Worm (Caenorhabditis elegans) whole organism, L4 larva: Measurements from ENCODE around the gene pro-1.

Experiments used
- F26F4.8 ChIP-seq: fragments of 200-800 bp; sonication (Bioruptor generic); conservative IDR thresholded peaks from 2 replicates; pipeline ENCODE4 v1.3.6; 2022; ENCODE audit warnings: missing genetic modification characterization, missing compliant biosample characterization
- R02D3.7 ChIP-seq: fragments of 150-350 bp; sonication (generic microtip); optimal IDR thresholded peaks from 3 replicates; lab custom pipeline; 2014; ENCODE audit warnings: missing biosample characterization, missing genetic modification characterization
- ZK337.2 ChIP-seq: fragments of 200-800 bp; sonication (Bioruptor generic); IDR thresholded peaks from 2 replicates; pipeline ENCODE4 v1.3.6; 2022; ENCODE audit warnings: missing genetic modification reagents, missing genetic modification characterization, missing compliant biosample characterization
- aha-1 ChIP-seq: fragments of 150-350 bp; peaks from one replicate; lab custom pipeline; 2014; ENCODE audit warnings: missing biosample characterization, missing genetic modification characterization
- ama-1 ChIP-seq: fragments of 150-350 bp; optimal IDR thresholded peaks from 2 replicates; lab custom pipeline; 2014; ENCODE audit warnings: inconsistent platforms, mixed read lengths
- ceh-44 ChIP-seq: fragments of 200-800 bp; sonication (Bioruptor generic); IDR thresholded peaks from 2 replicates; pipeline ENCODE4 v1.3.6; 2022; ENCODE audit warnings: missing genetic modification reagents, missing genetic modification characterization, missing compliant biosample characterization
- daf-16 ChIP-seq, 3 experiments: sonication (generic microtip); optimal IDR thresholded peaks; 2 replicates each; lab custom pipeline; 2016 to 2017; ENCODE audit warnings: missing genetic modification characterization in 3 of 3, missing genetic modification reagents in 3 of 3, mild to moderate bottlenecking in 2 of 3, missing compliant biosample characterization in 2 of 3, missing biosample characterization in 1 of 3, moderate library complexity in 1 of 3
- dmd-6 ChIP-seq: fragments of 200-800 bp; sonication (Bioruptor generic); IDR thresholded peaks from 2 replicates; pipeline ENCODE4 v1.3.6; 2022; ENCODE audit warnings: missing genetic modification reagents, missing genetic modification characterization, missing compliant biosample characterization
- duxl-1 ChIP-seq: sonication (generic microtip); optimal IDR thresholded peaks from 2 replicates; lab custom pipeline; 2016; ENCODE audit warnings: mild to moderate bottlenecking, missing genetic modification characterization, moderate library complexity, missing compliant biosample characterization; ENCODE audit not compliant: poor library complexity
- dve-1 ChIP-seq: sonication (generic microtip); optimal IDR thresholded peaks from 2 replicates; lab custom pipeline; 2017; ENCODE audit warnings: antibody characterized with exemption, mild to moderate bottlenecking, missing genetic modification characterization, missing compliant biosample characterization; ENCODE audit not compliant: insufficient read depth
- egl-43 ChIP-seq: fragments of 200-800 bp; sonication (Bioruptor generic); IDR thresholded peaks from 2 replicates; pipeline ENCODE4 v1.3.6; 2022; ENCODE audit warnings: missing genetic modification reagents, missing genetic modification characterization, missing compliant biosample characterization
- fkh-10 ChIP-seq: fragments of 150-350 bp; optimal IDR thresholded peaks from 2 replicates; lab custom pipeline; 2014; ENCODE audit warnings: missing biosample characterization, missing genetic modification reagents, missing genetic modification characterization
- hlh-11 ChIP-seq: fragments of 200-800 bp; sonication (Bioruptor generic); optimal IDR thresholded peaks from 2 replicates; lab custom pipeline; 2018; ENCODE audit warnings: mild to moderate bottlenecking, missing genetic modification characterization, missing compliant biosample characterization
- hlh-30 ChIP-seq: sonication (generic microtip); optimal IDR thresholded peaks from 2 replicates; lab custom pipeline; 2017; ENCODE audit warnings: antibody characterized with exemption, mild to moderate bottlenecking, missing genetic modification characterization, missing compliant biosample characterization; ENCODE audit not compliant: insufficient read depth
- lim-7 ChIP-seq: fragments of 200-800 bp; sonication (Bioruptor generic); IDR thresholded peaks from 2 replicates; pipeline ENCODE4 v1.3.6; 2022; ENCODE audit warnings: missing genetic modification characterization, missing compliant biosample characterization
- lin-29 ChIP-seq: fragments of 200-800 bp; sonication (Bioruptor generic); IDR thresholded peaks from 2 replicates; pipeline ENCODE4 v1.3.6; 2022; ENCODE audit warnings: missing genetic modification reagents, missing genetic modification characterization, missing compliant biosample characterization
- lir-3 ChIP-seq: sonication (generic microtip); optimal IDR thresholded peaks from 2 replicates; lab custom pipeline; 2016; ENCODE audit warnings: mild to moderate bottlenecking, missing genetic modification characterization, missing compliant biosample characterization
- lsy-2 ChIP-seq, 2 experiments: fragments of 150-350 bp in 1 of 2; sonication (generic microtip) in 1 of 2; optimal IDR thresholded peaks; 2 replicates each; lab custom pipeline; 2014 to 2017; ENCODE audit warnings: missing biosample characterization in 2 of 2, missing genetic modification characterization in 2 of 2
- madf-5 ChIP-seq, 2 experiments: fragments of 200-800 bp; sonication (Bioruptor generic); IDR thresholded peaks; 2 replicates each; pipeline ENCODE4 v1.3.6; 2022; ENCODE audit warnings: missing compliant biosample characterization in 2 of 2, missing genetic modification characterization in 2 of 2
- madf-9 ChIP-seq: fragments of 200-800 bp; sonication (Bioruptor generic); conservative IDR thresholded peaks from 2 replicates; pipeline ENCODE4 v1.3.6; 2022; ENCODE audit warnings: missing genetic modification reagents, missing genetic modification characterization, missing compliant biosample characterization
- mep-1 ChIP-seq: fragments of 150-350 bp; sonication (generic microtip); optimal IDR thresholded peaks from 3 replicates; lab custom pipeline; 2014; ENCODE audit warnings: missing biosample characterization, missing genetic modification characterization
- nhr-11 ChIP-seq: fragments of 150-350 bp; optimal IDR thresholded peaks from 2 replicates; lab custom pipeline; 2014; ENCODE audit warnings: missing biosample characterization, missing genetic modification characterization
- nhr-111 ChIP-seq: fragments of 200-800 bp; sonication (Bioruptor generic); optimal IDR thresholded peaks from 2 replicates; lab custom pipeline; 2018; ENCODE audit warnings: mild to moderate bottlenecking, missing genetic modification characterization, missing compliant biosample characterization
- nhr-25 ChIP-seq: sonication (generic microtip); optimal IDR thresholded peaks from 2 replicates; lab custom pipeline; 2017; ENCODE audit warnings: missing genetic modification characterization, mild to moderate bottlenecking, missing compliant biosample characterization, antibody characterized with exemption, moderate library complexity, borderline replicate concordance; ENCODE audit not compliant: insufficient read depth
- nhr-28 ChIP-seq: fragments of 150-350 bp; optimal IDR thresholded peaks from 2 replicates; lab custom pipeline; 2014; ENCODE audit warnings: missing biosample characterization, missing genetic modification characterization
- pha-4 ChIP-seq, 2 experiments: fragments of 150-350 bp in 1 of 2; fragments of 200-800 bp in 1 of 2; sonication (Bioruptor generic) in 1 of 2; IDR thresholded peaks in 1 of 2; optimal IDR thresholded peaks in 1 of 2; 2 replicates each; pipeline versions ENCODE4 v1.3.6 to Lab custom; 2014 to 2022; ENCODE audit warnings: missing genetic modification characterization in 2 of 2, missing genetic modification reagents in 2 of 2, missing biosample characterization in 1 of 2, missing compliant biosample characterization in 1 of 2
- set-16 ChIP-seq: fragments of 200-800 bp; sonication (Bioruptor generic); IDR thresholded peaks from 2 replicates; pipeline ENCODE4 v1.3.6; 2022; ENCODE audit warnings: missing genetic modification reagents, missing genetic modification characterization, missing compliant biosample characterization
- tra-1 ChIP-seq: fragments of 200-800 bp; sonication (Bioruptor generic); IDR thresholded peaks from 2 replicates; pipeline ENCODE4 v1.3.6; 2022; ENCODE audit warnings: missing genetic modification reagents, missing genetic modification characterization, missing compliant biosample characterization
- unc-62 ChIP-seq, 3 experiments: fragments of 150-350 bp in 1 of 3; sonication (generic microtip); optimal IDR thresholded peaks in 2 of 3; peaks in 1 of 3; 1 replicate in 1 of 3; 2 replicates in 2 of 3; lab custom pipeline; 2014 to 2017; ENCODE audit warnings: missing biosample characterization in 3 of 3, missing genetic modification characterization in 3 of 3, missing genetic modification reagents in 3 of 3, missing genotype in 1 of 3
- vab-7 ChIP-seq: fragments of 200-800 bp; sonication (Bioruptor generic); IDR thresholded peaks from 2 replicates; pipeline ENCODE4 v1.3.6; 2022; ENCODE audit warnings: missing genetic modification reagents, missing genetic modification characterization, missing compliant biosample characterization
- ztf-7 ChIP-seq: fragments of 150-350 bp; optimal IDR thresholded peaks from 2 replicates; lab custom pipeline; 2014; ENCODE audit warnings: missing biosample characterization, missing genetic modification characterization

The pro-1 gene

DNA sequence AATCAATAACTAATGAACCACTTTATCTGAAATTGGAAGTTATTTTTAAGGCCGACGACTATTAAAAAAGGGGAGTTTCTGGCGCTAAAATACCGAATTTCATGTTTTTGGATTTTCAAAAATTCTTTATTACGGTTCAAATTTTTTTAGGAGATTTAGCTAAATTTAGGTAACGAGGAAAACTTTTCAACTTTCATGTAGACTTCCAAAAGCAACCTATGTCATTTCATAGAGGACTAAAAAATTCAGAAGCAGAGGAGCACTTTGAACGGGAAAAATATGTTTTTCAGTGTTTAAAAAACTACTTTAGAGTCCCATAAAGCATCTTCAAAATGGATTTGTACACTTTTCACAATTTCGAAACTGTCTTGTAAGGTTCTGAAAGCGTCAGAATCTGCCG, 28.4 kb downstream of the pro-1 start:
- no peak for TF ChIP-seq lin-29 (GFP tag; lab: Robert Waterston, UW)
- TF ChIP-seq ama-1: peak; percentile 35
- no peak for TF ChIP-seq tra-1
- no peak for TF ChIP-seq ceh-44 (GFP tag; lab: Robert Waterston, UW)
- no peak for TF ChIP-seq hlh-30 (tag; lab: Kevin White, UChicago)
- TF ChIP-seq unc-62 (GFP tag; optimal IDR thresholded peaks at IDR 0.05 in 1 of 2; lab: Kevin White, UChicago): peak in 1 of 2 experiments; percentile 94
- no peak for TF ChIP-seq unc-62 (tag; optimal IDR thresholded peaks at IDR 0.05; lab: Kevin White, UChicago)
- TF ChIP-seq R02D3.7 (tag; lab: Kevin White, UChicago): no peak
- no peak for TF ChIP-seq lir-3

DNA sequence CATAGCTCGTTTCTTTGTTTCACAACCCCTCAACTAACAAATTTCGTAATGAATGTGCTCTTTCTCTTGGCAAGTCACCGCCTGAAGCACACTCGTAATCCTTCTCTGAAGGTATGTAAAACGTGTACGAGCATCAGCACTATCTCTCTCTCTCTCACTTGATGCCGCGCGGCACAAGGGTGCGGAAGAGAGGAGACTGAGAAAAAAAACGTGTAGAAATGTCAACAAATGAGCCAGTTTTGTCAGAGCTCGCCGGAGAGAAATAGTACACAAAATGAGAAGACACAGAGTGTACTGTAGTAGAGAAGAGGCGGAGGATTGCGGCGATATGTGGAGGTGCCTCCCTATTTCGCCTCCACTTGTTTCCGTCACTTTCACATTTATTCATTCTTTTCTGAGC, 31.6 kb downstream of the pro-1 start, which contains the start of gene F59B10.3:
F59B10.3 (plus strand) TSS at position 301 of the 400 bp plus-strand sequence.
- TF ChIP-seq ZK337.2 (GFP tag; lab: Robert Waterston, UW): no peak
- 0 out of 2 replicates have a peak, but pooled peaks have one; percentile 27 for TF ChIP-seq madf-9 (GFP tag; lab: Robert Waterston, UW)

- no peak for TF ChIP-seq set-16 (GFP tag; lab: Robert Waterston, UW)
- TF ChIP-seq, all 104 proteins: peak for 0
Observed at ce11 chrII:10509746-10510145, 32.0 kb downstream of the pro-1 start, which contains the start of gene F59B10.2. TSS of gene F59B10.2 (minus strand) at chrII:10509846.

DNA sequence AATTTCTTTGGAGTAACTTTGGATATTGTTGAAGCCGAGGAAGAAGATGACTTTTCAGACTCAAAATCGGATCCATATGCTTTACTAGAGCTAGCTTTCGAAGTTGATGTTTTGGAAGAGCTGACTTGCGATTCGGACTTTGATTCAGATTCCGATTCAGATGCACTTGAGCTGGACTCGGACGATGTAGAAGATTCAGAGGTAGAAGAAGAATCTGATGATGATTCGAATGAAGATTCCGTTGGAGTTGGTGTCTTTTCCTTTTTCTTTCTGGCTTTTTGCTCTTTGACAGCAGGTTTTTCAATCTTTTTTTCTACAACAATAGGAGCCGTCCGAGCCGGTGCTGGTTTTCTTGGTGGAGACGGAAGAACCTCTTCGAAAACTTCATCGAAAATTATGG, 33.9 kb downstream of the pro-1 start:
- TF ChIP-seq F26F4.8 (GFP tag; lab: Robert Waterston, UW) (no peak), unc-62 (GFP tag; optimal IDR thresholded peaks at IDR 0.05 in 1 of 2; lab: Kevin White, UChicago) (peak in 1 of 2 experiments; percentile 90), unc-62 (tag; optimal IDR thresholded peaks at IDR 0.05; lab: Kevin White, UChicago) (no peak), aha-1 (peak; percentile 5)

ce11 chrII:10505949-10506348, 35.8 kb downstream of the pro-1 start:
- TF ChIP-seq nhr-25: peak; percentile 71
- TF ChIP-seq ztf-7 (tag; lab: Kevin White, UChicago): no peak
- TF ChIP-seq unc-62 (GFP tag; optimal IDR thresholded peaks at IDR 0.05 in 1 of 2; lab: Kevin White, UChicago): peak in 1 of 2 experiments; percentile 81
- TF ChIP-seq unc-62 (tag; optimal IDR thresholded peaks at IDR 0.05; lab: Kevin White, UChicago): no peak
- peak; percentile 13 for TF ChIP-seq nhr-28 (tag; lab: Kevin White, UChicago)

- no peak for TF ChIP-seq daf-16 (GFP tag; optimal IDR thresholded peaks at IDR 0.05; lab: Kevin White, UChicago)
- peak; percentile 6 for TF ChIP-seq daf-16 (tag; optimal IDR thresholded peaks at IDR 0.05; lab: Kevin White, UChicago)
- TF ChIP-seq vab-7 (GFP tag; lab: Robert Waterston, UW): no peak
- no peak for TF ChIP-seq pha-4 (GFP tag; IDR thresholded peaks at IDR 0.05; lab: Robert Waterston, UW)
- peak; percentile 88 for TF ChIP-seq pha-4 (tag; optimal IDR thresholded peaks at IDR 0.05; lab: Kevin White, UChicago)
- no peak for TF ChIP-seq nhr-11
- no peak for TF ChIP-seq fkh-10 (GFP tag; lab: Kevin White, UChicago)
- peak; percentile 50 for TF ChIP-seq dve-1 (tag; lab: Kevin White, UChicago)
- no peak for TF ChIP-seq dmd-6 (GFP tag; lab: Robert Waterston, UW)
- TF ChIP-seq unc-62 (GFP tag; optimal IDR thresholded peaks at IDR 0.05 in 1 of 2; lab: Kevin White, UChicago): peak in 1 of 2 experiments; percentile 12
- TF ChIP-seq unc-62 (tag; optimal IDR thresholded peaks at IDR 0.05; lab: Kevin White, UChicago): no peak
- peak; percentile 25 for TF ChIP-seq hlh-11
- TF ChIP-seq madf-5 (GFP tag; IDR thresholded peaks at IDR 0.05; lab: Robert Waterston, UW): no peak
- TF ChIP-seq nhr-111 (GFP tag; lab: Kevin White, UChicago): no peak
- no peak for TF ChIP-seq duxl-1
- no peak for TF ChIP-seq egl-43 (GFP tag; lab: Robert Waterston, UW)
- TF ChIP-seq mep-1 (tag; lab: Kevin White, UChicago): peak; percentile 43
- TF ChIP-seq lim-7 (GFP tag; lab: Robert Waterston, UW): no peak
- no peak for TF ChIP-seq lsy-2 (tag; optimal IDR thresholded peaks at IDR 0.05; lab: Kevin White, UChicago)
- TF ChIP-seq nhr-28 (tag; lab: Kevin White, UChicago): peak; percentile 13
- TF ChIP-seq, all 104 proteins: peak for 7
Observed at ce11 chrII:10504729-10505128, 37.1 kb downstream of the pro-1 start.
